Worm (Caenorhabditis elegans) whole organism, mixed stage, embryonic: Measurements from ENCODE around the gene C14A6.7.

Source experiments
- ces-1 ChIP-seq: fragments of 150-350 bp; optimal IDR thresholded peaks from 2 replicates; lab custom pipeline; 2014; ENCODE audit warnings: missing biosample characterization, missing genetic modification reagents, missing genetic modification characterization
- elt-1 ChIP-seq: sonication (generic microtip); optimal IDR thresholded peaks from 2 replicates; lab custom pipeline; 2017; ENCODE audit warnings: missing genetic modification characterization, mild to moderate bottlenecking, missing compliant biosample characterization, antibody characterized with exemption, moderate library complexity, borderline replicate concordance; ENCODE audit not compliant: insufficient read depth
- mab-5 ChIP-seq: fragments of 150-350 bp; optimal IDR thresholded peaks from 2 replicates; lab custom pipeline; 2014; ENCODE audit warnings: missing biosample characterization, missing genetic modification characterization
- nhr-12 ChIP-seq: fragments of 150-350 bp; optimal IDR thresholded peaks from 2 replicates; lab custom pipeline; 2014; ENCODE audit warnings: missing biosample characterization, missing genetic modification characterization
- nhr-76 ChIP-seq: sonication (generic microtip); optimal IDR thresholded peaks from 2 replicates; lab custom pipeline; 2017; ENCODE audit warnings: missing biosample characterization, missing genetic modification characterization
- snpc-4 ChIP-seq: fragments of 150-350 bp; optimal IDR thresholded peaks from 2 replicates; lab custom pipeline; 2014; ENCODE audit warnings: missing biosample characterization, missing genetic modification characterization
- unc-39 ChIP-seq: fragments of 150-350 bp; optimal IDR thresholded peaks from 2 replicates; lab custom pipeline; 2014; ENCODE audit warnings: missing biosample characterization, missing genetic modification characterization

DNA sequence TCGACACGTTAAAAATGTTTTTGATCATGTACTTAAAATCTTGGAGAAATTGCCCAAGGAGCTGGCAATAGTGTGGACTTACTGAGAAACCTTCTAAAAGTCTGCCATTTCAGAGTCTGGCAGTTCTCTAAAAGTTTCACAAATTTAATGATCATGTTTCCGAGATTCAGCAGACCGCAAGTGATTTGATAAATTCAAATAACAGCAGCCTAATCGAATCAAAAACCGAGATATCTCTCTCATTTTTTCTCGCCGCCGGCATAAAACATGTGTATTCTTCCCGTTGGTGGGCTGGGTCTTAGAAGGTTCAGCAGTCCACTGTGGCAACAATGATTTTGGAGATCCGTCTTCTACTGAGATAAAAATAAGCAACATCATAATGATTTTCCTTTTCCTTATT is 21.0 kb upstream of the C14A6.7 start, which contains the start of gene clec-246:
- TF ChIP-seq mab-5 (tag; lab: Kevin White, UChicago): no peak
- no peak for TF ChIP-seq nhr-76 (tag; lab: Kevin White, UChicago)
- TF ChIP-seq snpc-4 (tag; lab: Kevin White, UChicago): no peak
- no peak for TF ChIP-seq elt-1 (tag; lab: Kevin White, UChicago)
- no peak for TF ChIP-seq ces-1 (GFP tag; lab: Kevin White, UChicago)
- TF ChIP-seq nhr-12 (tag; lab: Kevin White, UChicago): no peak
- no peak for TF ChIP-seq unc-39 (tag; lab: Kevin White, UChicago)
